Worm (Caenorhabditis elegans) whole organism, mixed stage, embryonic: Measurements from ENCODE around the gene clec-43.

Experiments used
- lin-13 ChIP-seq: fragments of 150-350 bp; optimal IDR thresholded peaks from 2 replicates; lab custom pipeline; 2014; ENCODE audit warnings: missing biosample characterization, missing genetic modification characterization
- nhr-28 ChIP-seq: fragments of 150-350 bp; optimal IDR thresholded peaks from 2 replicates; lab custom pipeline; 2014; ENCODE audit warnings: missing biosample characterization, missing genetic modification characterization
- unc-62 ChIP-seq: fragments of 150-350 bp; optimal IDR thresholded peaks from 2 replicates; lab custom pipeline; 2014; ENCODE audit warnings: missing biosample characterization, missing genetic modification reagents, missing genetic modification characterization
- ztf-11 ChIP-seq: fragments of 150-350 bp; optimal IDR thresholded peaks from 2 replicates; lab custom pipeline; 2014; ENCODE audit warnings: missing biosample characterization, missing genetic modification characterization

DNA sequence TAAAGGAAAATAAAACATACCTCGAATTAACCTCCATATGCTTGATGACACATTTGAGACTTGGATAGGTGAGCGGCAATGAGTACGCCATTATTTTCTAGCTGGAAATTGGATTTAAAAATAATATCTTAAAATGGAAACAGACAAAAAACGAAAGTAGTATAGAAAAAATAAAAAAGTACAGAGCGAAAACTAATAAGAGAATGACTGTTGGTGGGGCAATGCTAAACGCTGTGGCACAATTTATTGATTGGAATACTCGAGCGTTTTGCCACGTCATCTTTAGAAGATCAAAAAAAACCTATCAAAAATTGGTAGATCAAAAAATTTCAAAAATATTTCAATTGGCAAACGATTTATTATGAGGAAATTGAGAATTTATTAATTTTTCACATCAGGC, 4.2 kb downstream of the clec-43 start, which contains the start of gene fbxc-32:
- no peak for TF ChIP-seq unc-62 (GFP tag; lab: Kevin White, UChicago)
- no peak for TF ChIP-seq ztf-11
- TF ChIP-seq nhr-28 (tag; lab: Kevin White, UChicago), result no peak
- TF ChIP-seq lin-13, result no peak
